Fruit fly (Drosophila melanogaster): ENCODE data around the gene CG14042.

CG14042 gene

DNA sequence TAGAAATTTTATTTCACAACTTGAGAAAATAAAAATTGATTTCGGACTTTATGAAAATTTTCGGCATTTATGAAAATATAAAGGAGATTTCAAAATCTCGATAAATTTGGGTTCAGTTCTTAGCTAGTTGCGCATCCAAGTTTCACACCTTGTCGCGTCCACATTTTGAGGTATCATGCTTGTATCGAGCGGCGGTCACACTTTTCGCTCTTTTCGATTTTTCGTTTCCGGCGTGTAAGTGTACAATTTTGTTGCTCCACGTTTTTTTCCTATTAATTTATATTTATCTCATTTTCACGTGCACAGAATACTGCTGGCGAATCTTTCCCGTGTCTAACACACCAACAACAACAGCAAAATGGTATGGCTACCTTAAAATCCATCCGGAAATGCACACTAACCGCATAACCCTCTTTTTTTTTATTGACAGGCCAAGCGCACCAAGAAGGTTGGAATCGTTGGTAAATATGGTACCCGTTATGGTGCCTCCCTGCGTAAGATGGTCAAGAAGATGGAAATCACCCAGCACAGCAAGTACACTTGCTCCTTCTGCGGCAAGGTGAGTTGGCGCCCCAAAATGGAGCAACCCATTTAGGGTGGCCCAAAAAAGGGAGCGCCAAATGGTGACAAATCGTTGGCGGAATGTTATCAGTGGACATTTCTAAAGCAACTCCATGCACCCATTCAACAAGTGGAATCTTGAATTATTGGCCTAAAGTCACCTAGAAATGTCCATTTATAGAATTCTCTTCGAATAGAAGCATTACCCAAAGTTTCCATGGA is 33.5 kb downstream of the CG14042 start, which contains the start of gene RpL37A (continued):
- peak; percentile 63 for TF ChIP-seq CG4282 (GFP tag; optimal IDR thresholded peaks at IDR 0.05)
- peak; percentile 72 for TF ChIP-seq disco-r (GFP tag; optimal IDR thresholded peaks at IDR 0.05)
- peak; percentile 73 for TF ChIP-seq ara (GFP tag; IDR thresholded peaks at IDR 0.05)
- TF ChIP-seq Hmr (GFP tag; optimal IDR thresholded peaks at IDR 0.05), result peak; percentile 88
- peak; percentile 68 for TF ChIP-seq Nf-YB (GFP tag; optimal IDR thresholded peaks at IDR 0.05)
- TF ChIP-seq Kr (GFP tag; optimal IDR thresholded peaks at IDR 0.05), result peak; percentile 35
- peak; percentile 85 for TF ChIP-seq CG2875 (GFP tag; optimal IDR thresholded peaks at IDR 0.05)
- TF ChIP-seq Awh (GFP tag; IDR thresholded peaks at IDR 0.05), result peak; percentile 53; the same call in 1 of the 2 replicates
- no peak for TF ChIP-seq dimm (GFP tag; IDR thresholded peaks at IDR 0.05)
- peak; percentile 73 for TF ChIP-seq sens-2 (GFP tag; IDR thresholded peaks at IDR 0.05)
- TF ChIP-seq Fer3 (tag; optimal IDR thresholded peaks at IDR 0.05), result peak; percentile 79
- TF ChIP-seq nmo (GFP tag; optimal IDR thresholded peaks at IDR 0.05), result peak; percentile 81
- peak; percentile 53 for TF ChIP-seq CG2120 (GFP tag; optimal IDR thresholded peaks at IDR 0.05)
- peak; percentile 59; the same call in 1 of the 3 replicates for TF ChIP-seq C15 (GFP tag; IDR thresholded peaks at IDR 0.05)
- TF ChIP-seq cg (GFP tag; optimal IDR thresholded peaks at IDR 0.05), result no peak
- TF ChIP-seq CG8478 (optimal IDR thresholded peaks at IDR 0.05), result no peak
- TF ChIP-seq lov (optimal IDR thresholded peaks at IDR 0.05), result no peak
- TF ChIP-seq lov (GFP tag; IDR thresholded peaks at IDR 0.05), result peak; percentile 88
- no peak for TF ChIP-seq ab (GFP tag; optimal IDR thresholded peaks at IDR 0.05)
- TF ChIP-seq PHDP (tag; optimal IDR thresholded peaks at IDR 0.05), result peak; percentile 57
- peak; percentile 92 for TF ChIP-seq Fer1 (GFP tag; optimal IDR thresholded peaks at IDR 0.05)
- TF ChIP-seq sug (tag; optimal IDR thresholded peaks at IDR 0.05), result peak; percentile 68
- peak; percentile 79 for TF ChIP-seq wek (GFP tag; optimal IDR thresholded peaks at IDR 0.05)
- no peak for TF ChIP-seq D (optimal IDR thresholded peaks at IDR 0.05)
- TF ChIP-seq D (GFP tag; optimal IDR thresholded peaks at IDR 0.05), result peak; percentile 78
- no peak for TF ChIP-seq peb (GFP tag; IDR thresholded peaks at IDR 0.05)
- peak; percentile 47 for TF ChIP-seq shn (GFP tag; optimal IDR thresholded peaks at IDR 0.05)
- TF ChIP-seq crc (GFP tag; optimal IDR thresholded peaks at IDR 0.05), result peak; percentile 77
- TF ChIP-seq CG14965 (GFP tag; optimal IDR thresholded peaks at IDR 0.05; ENCODE audit: borderline replicate concordance), result peak; percentile 68
- no peak for TF ChIP-seq oc (tag; optimal IDR thresholded peaks at IDR 0.05)
- TF ChIP-seq gsb-n (tag; optimal IDR thresholded peaks at IDR 0.05), result peak; percentile 70
- peak; percentile 73 for TF ChIP-seq grau (tag; optimal IDR thresholded peaks at IDR 0.05)
- peak; percentile 65 for TF ChIP-seq CG33557 (GFP tag; optimal IDR thresholded peaks at IDR 0.05)
- peak; percentile 68 for TF ChIP-seq CG11695 (GFP tag; IDR thresholded peaks at IDR 0.05)
- peak; percentile 32; the same call in 1 of the 2 replicates for TF ChIP-seq unc-4 (GFP tag; IDR thresholded peaks at IDR 0.05; ENCODE audit: partially characterized antibody)
- TF ChIP-seq kah (GFP tag; optimal IDR thresholded peaks at IDR 0.05), result peak; percentile 76
- peak; percentile 76 for TF ChIP-seq maf-S (GFP tag; optimal IDR thresholded peaks at IDR 0.05)
- peak; percentile 61; the same call in 1 of the 2 replicates for TF ChIP-seq bbx (GFP tag; IDR thresholded peaks at IDR 0.05; ENCODE audit: partially characterized antibody)
- no peak for TF ChIP-seq al (GFP tag; IDR thresholded peaks at IDR 0.05)
- TF ChIP-seq chinmo (GFP tag; IDR thresholded peaks at IDR 0.05; ENCODE audit: partially characterized antibody), result peak; percentile 65; the same call in 1 of the 4 replicates
- TF ChIP-seq CG4707 (GFP tag; optimal IDR thresholded peaks at IDR 0.05), result peak; percentile 53
- peak in 1 of 3 experiments; percentile 63 for TF ChIP-seq Stat92E (GFP tag; optimal IDR thresholded peaks at IDR 0.05)
- TF ChIP-seq CG14667 (GFP tag; IDR thresholded peaks at IDR 0.05), result no peak
- TF ChIP-seq YL-1 (GFP tag; optimal IDR thresholded peaks at IDR 0.05), result peak; percentile 97
- no peak for TF ChIP-seq wor (GFP tag; IDR thresholded peaks at IDR 0.05)
- peak; percentile 67 for TF ChIP-seq MBD-R2 (GFP tag; IDR thresholded peaks at IDR 0.05)
- TF ChIP-seq CG6654 (GFP tag; optimal IDR thresholded peaks at IDR 0.05), result peak; percentile 45
- TF ChIP-seq scrt (GFP tag; optimal IDR thresholded peaks at IDR 0.05), result peak; percentile 83
- TF ChIP-seq Poxn (GFP tag; IDR thresholded peaks at IDR 0.05), result no peak
